Worm (Caenorhabditis elegans) whole organism, early embryonic: ENCODE results near the gene mlt-11.

Source experiments
- aly-1 ChIP-seq: sonication (generic microtip); optimal IDR thresholded peaks from 2 replicates; lab custom pipeline; 2016; ENCODE audit warnings: missing genetic modification characterization, missing compliant biosample characterization
- ama-1 ChIP-seq: fragments of 150-350 bp; optimal IDR thresholded peaks from 2 replicates; lab custom pipeline; 2014
- ceh-13 ChIP-seq: fragments of 200-800 bp; sonication (Bioruptor generic); optimal IDR thresholded peaks from 2 replicates; lab custom pipeline; 2018; ENCODE audit warnings: mild to moderate bottlenecking, missing genetic modification characterization, missing compliant biosample characterization
- ets-7 ChIP-seq: sonication (generic microtip); optimal IDR thresholded peaks from 2 replicates; lab custom pipeline; 2016; ENCODE audit warnings: missing genotype, missing genetic modification characterization, missing compliant biosample characterization
- flt-1 ChIP-seq: fragments of 200-800 bp; sonication (Bioruptor generic); IDR thresholded peaks from 2 replicates; pipeline ENCODE4 v1.3.6; 2022; ENCODE audit warnings: missing genetic modification characterization, missing compliant biosample characterization
- pes-1 ChIP-seq: fragments of 200-800 bp; sonication (Bioruptor generic); IDR thresholded peaks from 2 replicates; pipeline ENCODE4 v1.3.6; 2022; ENCODE audit warnings: missing genetic modification reagents, missing genetic modification characterization, missing compliant biosample characterization
- tbx-11 ChIP-seq: fragments of 200-800 bp; sonication (Bioruptor generic); IDR thresholded peaks from 2 replicates; pipeline ENCODE4 v1.3.6; 2022; ENCODE audit warnings: missing genetic modification characterization, missing compliant biosample characterization
- tra-4 ChIP-seq: sonication (generic microtip); optimal IDR thresholded peaks from 2 replicates; lab custom pipeline; 2017; ENCODE audit warnings: missing genetic modification characterization, missing compliant biosample characterization

ce11 chrV:20710156-20710555 lies 43.2 kb downstream of the mlt-11 start:
- TF ChIP-seq tra-4 = no peak
- TF ChIP-seq ama-1 = no peak
- TF ChIP-seq pes-1 (GFP tag; lab: Robert Waterston, UW) = no peak
- no peak for TF ChIP-seq flt-1 (GFP tag; lab: Robert Waterston, UW)
- no peak for TF ChIP-seq tbx-11
- no peak for TF ChIP-seq ceh-13 (GFP tag; lab: Kevin White, UChicago)
- TF ChIP-seq ets-7 (tag; lab: Kevin White, UChicago) = no peak
- TF ChIP-seq aly-1 (tag; lab: Kevin White, UChicago) = no peak
